Fruit fly (Drosophila melanogaster) whole organism, embryonic: ENCODE results near the gene Hinfp.

Experiments used
- Adf1 ChIP-seq: fragments of 200-800 bp; sonication (Bioruptor generic); IDR thresholded peaks from 2 replicates; pipeline ENCODE4 v1.3.6; 2022; ENCODE audit warnings: missing biosample characterization, missing genetic modification characterization
- BtbVII ChIP-seq: fragments of 200-800 bp; sonication (Bioruptor generic); optimal IDR thresholded peaks from 3 replicates; lab custom pipeline; 2017; ENCODE audit warnings: missing biosample characterization, mild to moderate bottlenecking, missing genetic modification characterization
- C15 ChIP-seq: fragments of 200-800 bp; sonication (Bioruptor generic); IDR thresholded peaks from 3 replicates; pipeline ENCODE4 v1.3.6; 2022; ENCODE audit warnings: missing biosample characterization, missing genetic modification characterization
- CG10366 ChIP-seq: fragments of 200-800 bp; sonication (Bioruptor generic); IDR thresholded peaks from 2 replicates; pipeline ENCODE4 v1.3.6; 2022; ENCODE audit warnings: missing biosample characterization, missing genetic modification characterization
- CG11696 ChIP-seq: fragments of 200-800 bp; sonication (Bioruptor generic); IDR thresholded peaks from 2 replicates; pipeline ENCODE4 v1.3.6; 2022; ENCODE audit warnings: missing biosample characterization, missing genetic modification characterization
- CG12104 ChIP-seq: fragments of 200-800 bp; sonication (Bioruptor generic); optimal IDR thresholded peaks from 3 replicates; lab custom pipeline; 2016; ENCODE audit warnings: missing biosample characterization, missing genetic modification characterization
- CG14860 ChIP-seq: fragments of 200-800 bp; sonication (Bioruptor generic); IDR thresholded peaks from 3 replicates; pipeline ENCODE4 v1.3.6; 2022; ENCODE audit warnings: missing biosample characterization, missing genetic modification characterization; ENCODE audit not compliant: partially characterized antibody
- CG15479 ChIP-seq: fragments of 200-800 bp; sonication (Bioruptor generic); optimal IDR thresholded peaks from 3 replicates; lab custom pipeline; 2019; ENCODE audit warnings: missing biosample characterization, mild to moderate bottlenecking, missing genetic modification characterization, moderate library complexity
- CG16779 ChIP-seq: fragments of 200-800 bp; sonication (Bioruptor generic); IDR thresholded peaks from 2 replicates; pipeline ENCODE4 v1.3.6; 2022; ENCODE audit warnings: missing biosample characterization, missing genetic modification characterization
- CG17328 ChIP-seq: fragments of 200-800 bp; sonication (Bioruptor generic); IDR thresholded peaks from 2 replicates; pipeline ENCODE4 v1.3.6; 2022; ENCODE audit warnings: missing biosample characterization, missing genetic modification characterization
- CG17802 ChIP-seq: fragments of 200-800 bp; sonication (Bioruptor generic); optimal IDR thresholded peaks from 2 replicates; lab custom pipeline; 2018; ENCODE audit warnings: missing biosample characterization, mild to moderate bottlenecking, missing genetic modification characterization, moderate library complexity
- CG17829 ChIP-seq: fragments of 200-800 bp; optimal IDR thresholded peaks from 2 replicates; lab custom pipeline; 2019; ENCODE audit warnings: missing biosample characterization, mild to moderate bottlenecking, missing genetic modification characterization, moderate library complexity
- CG18764 ChIP-seq: fragments of 200-800 bp; sonication (Bioruptor generic); optimal IDR thresholded peaks from 3 replicates; lab custom pipeline; 2016; ENCODE audit warnings: missing biosample characterization, missing genetic modification characterization
- CG2889 ChIP-seq: fragments of 200-800 bp; sonication (Bioruptor generic); IDR thresholded peaks from 3 replicates; pipeline ENCODE4 v1.3.6; 2022; ENCODE audit warnings: missing biosample characterization, missing genetic modification characterization
- CG32772 ChIP-seq: fragments of 200-800 bp; sonication (Bioruptor generic); IDR thresholded peaks from 2 replicates; pipeline ENCODE4 v1.3.6; 2022; ENCODE audit warnings: missing biosample characterization, missing genetic modification characterization
- CG3281 ChIP-seq: fragments of 200-800 bp; sonication (Bioruptor generic); optimal IDR thresholded peaks from 3 replicates; lab custom pipeline; 2017; ENCODE audit warnings: missing biosample characterization, mild to moderate bottlenecking, missing genetic modification characterization
- CG33557 ChIP-seq: fragments of 200-800 bp; sonication (Bioruptor generic); optimal IDR thresholded peaks from 2 replicates; lab custom pipeline; 2019; ENCODE audit warnings: missing biosample characterization, mild to moderate bottlenecking, missing genetic modification characterization, moderate library complexity
- CG3407 ChIP-seq: fragments of 200-800 bp; sonication (Bioruptor generic); optimal IDR thresholded peaks from 2 replicates; lab custom pipeline; 2018; ENCODE audit warnings: missing biosample characterization, mild to moderate bottlenecking, missing genetic modification characterization
- CG34422 ChIP-seq: fragments of 200-800 bp; sonication (Bioruptor generic); IDR thresholded peaks from 3 replicates; pipeline ENCODE4 v1.3.6; 2022; ENCODE audit warnings: missing biosample characterization, missing genetic modification characterization
- CG3847 ChIP-seq: fragments of 200-800 bp; sonication (Bioruptor generic); IDR thresholded peaks from 2 replicates; pipeline ENCODE4 v1.3.6; 2022; ENCODE audit warnings: missing biosample characterization, missing genetic modification characterization
- CG3995 ChIP-seq: fragments of 200-800 bp; sonication (Bioruptor generic); optimal IDR thresholded peaks from 3 replicates; lab custom pipeline; 2016; ENCODE audit warnings: missing biosample characterization, missing genetic modification characterization
- CG6689 ChIP-seq: fragments of 200-800 bp; sonication (Bioruptor generic); IDR thresholded peaks from 2 replicates; pipeline ENCODE4 v1.3.6; 2022; ENCODE audit warnings: missing biosample characterization, missing genetic modification characterization
- CG7963 ChIP-seq: fragments of 200-800 bp; sonication (Bioruptor generic); IDR thresholded peaks from 3 replicates; pipeline ENCODE4 v1.3.6; 2022; ENCODE audit warnings: missing biosample characterization, missing genetic modification characterization; ENCODE audit not compliant: partially characterized antibody
- CG8281 ChIP-seq: fragments of 200-800 bp; sonication (Bioruptor generic); optimal IDR thresholded peaks from 2 replicates; lab custom pipeline; 2018; ENCODE audit warnings: missing biosample characterization, mild to moderate bottlenecking, missing genetic modification characterization, moderate library complexity
- CrebB ChIP-seq: fragments of 200-800 bp; sonication (Bioruptor generic); optimal IDR thresholded peaks from 3 replicates; lab custom pipeline; 2018; ENCODE audit warnings: missing biosample characterization, mild to moderate bottlenecking, missing genetic modification characterization
- Dad ChIP-seq: fragments of 200-800 bp; sonication (Bioruptor generic); optimal IDR thresholded peaks from 3 replicates; lab custom pipeline; 2016; ENCODE audit warnings: missing biosample characterization, missing genetic modification characterization
- Dek ChIP-seq: fragments of 200-800 bp; sonication (Bioruptor generic); optimal IDR thresholded peaks from 3 replicates; lab custom pipeline; 2019; ENCODE audit warnings: missing biosample characterization, mild to moderate bottlenecking, missing genetic modification characterization, moderate library complexity
- Dp ChIP-seq: fragments of 200-800 bp; sonication (Bioruptor generic); optimal IDR thresholded peaks from 2 replicates; lab custom pipeline; 2018; ENCODE audit warnings: missing biosample characterization, mild to moderate bottlenecking, missing genetic modification characterization, moderate library complexity
- Drgx ChIP-seq: fragments of 200-800 bp; sonication (Bioruptor generic); IDR thresholded peaks from 2 replicates; pipeline ENCODE4 v1.3.6; 2022; ENCODE audit warnings: missing biosample characterization, missing genetic modification characterization
- Fer2 ChIP-seq: fragments of 200-800 bp; sonication (Bioruptor generic); optimal IDR thresholded peaks from 2 replicates; lab custom pipeline; 2018; ENCODE audit warnings: missing biosample characterization, mild to moderate bottlenecking, missing genetic modification characterization, moderate library complexity
- H2.0 ChIP-seq: fragments of 200-800 bp; sonication (Bioruptor generic); IDR thresholded peaks from 2 replicates; pipeline ENCODE4 v1.3.6; 2022; ENCODE audit warnings: missing biosample characterization, missing genetic modification characterization
- Med ChIP-seq: fragments of 200-800 bp; sonication (Bioruptor generic); peaks from one replicate; lab custom pipeline; 2016; ENCODE audit warnings: missing biosample characterization, missing genetic modification characterization, mild to moderate bottlenecking, inconsistent platforms, moderate library complexity
- NK7.1 ChIP-seq: fragments of 200-800 bp; sonication (Bioruptor generic); optimal IDR thresholded peaks from 3 replicates; lab custom pipeline; 2016; ENCODE audit warnings: missing biosample characterization, missing genetic modification characterization
- chinmo ChIP-seq: fragments of 200-800 bp; sonication (Bioruptor generic); IDR thresholded peaks from 4 replicates; pipeline ENCODE4 v1.3.6; 2022; ENCODE audit warnings: missing biosample characterization, missing genetic modification characterization; ENCODE audit not compliant: partially characterized antibody
- chm ChIP-seq: fragments of 200-800 bp; sonication (Bioruptor generic); IDR thresholded peaks from 2 replicates; pipeline ENCODE4 v1.3.6; 2022; ENCODE audit warnings: missing biosample characterization, missing genetic modification characterization
- gce ChIP-seq: fragments of 200-800 bp; sonication (Bioruptor generic); IDR thresholded peaks from 3 replicates; pipeline ENCODE4 v1.3.6; 2022; ENCODE audit warnings: missing biosample characterization, missing genetic modification characterization
- gcm ChIP-seq: fragments of 200-800 bp; sonication (Bioruptor generic); optimal IDR thresholded peaks from 2 replicates; lab custom pipeline; 2019; ENCODE audit warnings: missing biosample characterization, mild to moderate bottlenecking, missing genetic modification characterization, moderate library complexity
- h ChIP-seq: fragments of >200 bp; optimal IDR thresholded peaks from 2 replicates; lab custom pipeline; 2017
- ham ChIP-seq: fragments of 200-800 bp; sonication (Bioruptor generic); IDR thresholded peaks from 2 replicates; pipeline ENCODE4 v1.3.6; 2022; ENCODE audit warnings: missing biosample characterization, missing genetic modification characterization
- hth ChIP-seq: fragments of >200 bp; optimal IDR thresholded peaks from 2 replicates; lab custom pipeline; 2017; ENCODE audit warnings: inconsistent platforms
- insv ChIP-seq, 2 experiments: fragments of 200-800 bp; sonication (Bioruptor generic); optimal IDR thresholded peaks; 3 replicates each; lab custom pipeline; 2016 to 2018; ENCODE audit warnings: missing biosample characterization in 2 of 2, missing genetic modification characterization in 2 of 2
- lab ChIP-seq: fragments of 200-800 bp; sonication (Bioruptor generic); optimal IDR thresholded peaks from 3 replicates; lab custom pipeline; 2017; ENCODE audit warnings: missing biosample characterization, missing genetic modification characterization, mild to moderate bottlenecking, moderate library complexity, missing genetic modification reagents
- org-1 ChIP-seq: fragments of 200-800 bp; sonication (Bioruptor generic); optimal IDR thresholded peaks from 2 replicates; lab custom pipeline; 2017; ENCODE audit warnings: missing biosample characterization, missing genetic modification characterization
- pho ChIP-seq: fragments of 200-800 bp; sonication (Bioruptor generic); optimal IDR thresholded peaks from 2 replicates; lab custom pipeline; 2016; ENCODE audit warnings: missing biosample characterization, missing genetic modification characterization
- pzg ChIP-seq: fragments of 200-800 bp; sonication (Bioruptor generic); optimal IDR thresholded peaks from 3 replicates; lab custom pipeline; 2018; ENCODE audit warnings: missing biosample characterization, mild to moderate bottlenecking, missing genetic modification characterization, moderate library complexity
- sens ChIP-seq: fragments of 200-800 bp; sonication (Bioruptor generic); peaks from one replicate; lab custom pipeline; 2016; ENCODE audit warnings: missing biosample characterization, missing genetic modification characterization
- shn ChIP-seq: fragments of 200-800 bp; sonication (Bioruptor generic); optimal IDR thresholded peaks from 3 replicates; lab custom pipeline; 2016; ENCODE audit warnings: missing biosample characterization, missing genetic modification characterization
- slou ChIP-seq: fragments of 200-800 bp; sonication (Bioruptor generic); optimal IDR thresholded peaks from 3 replicates; lab custom pipeline; 2016; ENCODE audit warnings: missing biosample characterization, missing genetic modification characterization
- z ChIP-seq: fragments of 200-800 bp; sonication (Bioruptor generic); IDR thresholded peaks from 3 replicates; pipeline ENCODE4 v1.3.6; 2022; ENCODE audit warnings: missing biosample characterization, missing genetic modification characterization
- zf30C ChIP-seq: fragments of 200-800 bp; sonication (Bioruptor generic); optimal IDR thresholded peaks from 3 replicates; lab custom pipeline; 2018; ENCODE audit warnings: missing biosample characterization, mild to moderate bottlenecking, missing genetic modification characterization

Hinfp gene

dm6 chrX:619220-620101 is 5.9 kb upstream of the Hinfp start:
- TF ChIP-seq CG3281 (GFP tag; lab: Kevin White, UChicago) (no peak), Dad (GFP tag; lab: Kevin White, UChicago) (no peak), gce (GFP tag; lab: Robert Waterston, UW) (no peak), zf30C (GFP tag; lab: Kevin White, UChicago) (peak; percentile 47), chm (0 out of 2 replicates have a peak, but pooled peaks have one; percentile 22), insv (GFP tag; optimal IDR thresholded peaks at IDR 0.05; lab: Kevin White, UChicago) (peak; percentile 34 to 84), BtbVII (GFP tag; lab: Kevin White, UChicago) (no peak), hth (lab: Kevin White, UChicago) (no peak), CG17802 (tag; lab: Kevin White, UChicago) (no peak), gcm (GFP tag; lab: Kevin White, UChicago) (no peak), pho (GFP tag; lab: Kevin White, UChicago) (no peak), CG15479 (GFP tag; lab: Kevin White, UChicago) (peak; percentile 44), shn (no peak), Fer2 (no peak), CG3407 (GFP tag; lab: Kevin White, UChicago) (no peak), NK7.1 (GFP tag; lab: Kevin White, UChicago) (no peak), sens (GFP tag; lab: Kevin White, UChicago) (no peak), CG3995 (GFP tag; lab: Kevin White, UChicago) (peak; percentile 74), Med (GFP tag; lab: Kevin White, UChicago) (peak; percentile 5), CG14860 (no peak), CG18764 (GFP tag; lab: Kevin White, UChicago) (no peak), ham (GFP tag; lab: Robert Waterston, UW) (no peak)

dm6 chrX:620102-620430 is 5.3 kb upstream of the Hinfp start, which contains the start of gene spdi:
Gene spdi (minus strand): TSS chrX:620195.
- TF ChIP-seq CG33557 (GFP tag; lab: Kevin White, UChicago) (no peak), z (GFP tag; lab: Robert Waterston, UW) (no peak), CG34422 (no peak), CG3847 (no peak), CG32772 (no peak), CrebB (tag; lab: Kevin White, UChicago) (no peak), h (lab: Kevin White, UChicago) (no peak), chinmo (peak; percentile 74; the same call in 1 of the 4 replicates), Drgx (GFP tag; lab: Robert Waterston, UW) (no peak), C15 (GFP tag; lab: Robert Waterston, UW) (no peak), ham (GFP tag; lab: Robert Waterston, UW) (no peak), CG17829 (tag; lab: Kevin White, UChicago) (peak; percentile 76), CG17328 (GFP tag; lab: Robert Waterston, UW) (no peak), org-1 (GFP tag; lab: Kevin White, UChicago) (no peak), slou (GFP tag; lab: Kevin White, UChicago) (no peak), CG6689 (GFP tag; lab: Robert Waterston, UW) (no peak), pzg (peak; percentile 75), CG16779 (GFP tag; lab: Robert Waterston, UW) (no peak), CG2889 (GFP tag; lab: Robert Waterston, UW) (no peak), Dp (GFP tag; lab: Kevin White, UChicago) (peak; percentile 61), lab (GFP tag; lab: Kevin White, UChicago) (no peak), Med (GFP tag; lab: Kevin White, UChicago) (peak; percentile 14), CG7963 (GFP tag; lab: Robert Waterston, UW) (no peak), CG18764 (GFP tag; lab: Kevin White, UChicago) (no peak), Adf1 (GFP tag; lab: Robert Waterston, UW) (peak; percentile 91), CG12104 (no peak), H2.0 (GFP tag; lab: Robert Waterston, UW) (no peak), CG11696 (GFP tag; lab: Robert Waterston, UW) (no peak), Dek (tag; lab: Kevin White, UChicago) (no peak), CG8281 (tag; lab: Kevin White, UChicago) (no peak), CG10366 (GFP tag; lab: Robert Waterston, UW) (no peak)
